Worm (Caenorhabditis elegans): ENCODE results near the gene Y53F4B.26.

Y53F4B.26 gene

ce11 chrII:15167340-15167739, 26.6 kb upstream of the Y53F4B.26 start, which contains the start of gene gst-28:
TSS of gene gst-28 (minus strand) at chrII:15167577.
- TF ChIP-seq madf-2 (tag; optimal IDR thresholded peaks at IDR 0.05) (no peak), fkh-6 (tag; optimal IDR thresholded peaks at IDR 0.05) (no peak), ceh-18 (tag; optimal IDR thresholded peaks at IDR 0.05) (no peak), nhr-232 (tag; optimal IDR thresholded peaks at IDR 0.05) (no peak), hlh-8 (tag; optimal IDR thresholded peaks at IDR 0.05) (no peak), hlh-30 (tag; optimal IDR thresholded peaks at IDR 0.05; ENCODE audit: insufficient read depth) (no peak), elt-2 (tag; optimal IDR thresholded peaks at IDR 0.05) (no peak), unc-42 (tag; optimal IDR thresholded peaks at IDR 0.05) (no peak), fax-1 (tag; optimal IDR thresholded peaks at IDR 0.05) (no peak), hlh-6 (tag; optimal IDR thresholded peaks at IDR 0.05) (no peak), gmeb-2 (tag; optimal IDR thresholded peaks at IDR 0.05) (no peak), sdc-2 (tag; optimal IDR thresholded peaks at IDR 0.05) (no peak), tbx-2 (tag; optimal IDR thresholded peaks at IDR 0.05) (no peak), ceh-14 (tag; optimal IDR thresholded peaks at IDR 0.05) (no peak), ztf-16 (tag; optimal IDR thresholded peaks at IDR 0.05) (no peak), K09A11.1 (tag; optimal IDR thresholded peaks at IDR 0.05; ENCODE audit: insufficient read depth) (no peak), nfya-1 (tag; optimal IDR thresholded peaks at IDR 0.05) (no peak), npax-4 (tag; optimal IDR thresholded peaks at IDR 0.05) (no peak), pax-1 (tag; optimal IDR thresholded peaks at IDR 0.05) (no peak)

ce11 chrII:15165681-15166235, 25.0 kb upstream of the Y53F4B.26 start, which contains the start of gene gst-27:
TSS of gene gst-27 (minus strand) at chrII:15165731.
- TF ChIP-seq rnt-1 (tag; optimal IDR thresholded peaks at IDR 0.05) (peak; percentile 82), odd-2 (tag; optimal IDR thresholded peaks at IDR 0.05) (peak; percentile 50), dmd-4 (tag; optimal IDR thresholded peaks at IDR 0.05; ENCODE audit: borderline replicate concordance) (peak; percentile 53), nfya-1 (tag; optimal IDR thresholded peaks at IDR 0.05) (peak; percentile 87), pha-2 (tag; optimal IDR thresholded peaks at IDR 0.05) (peak; percentile 54), ahr-1 (tag; optimal IDR thresholded peaks at IDR 0.05) (peak; percentile 63), sox-4 (tag; optimal IDR thresholded peaks at IDR 0.05) (peak; percentile 87), T23F11.4 (GFP tag; optimal IDR thresholded peaks at IDR 0.05) (peak; percentile 66), ttx-3 (tag; optimal IDR thresholded peaks at IDR 0.05) (peak; percentile 74), hlh-30 (tag; optimal IDR thresholded peaks at IDR 0.05; ENCODE audit: insufficient read depth) (peak; percentile 52), sox-2 (GFP tag; IDR thresholded peaks at IDR 0.05) (peak; percentile 74), pax-1 (tag; optimal IDR thresholded peaks at IDR 0.05) (no peak), unc-86 (tag; optimal IDR thresholded peaks at IDR 0.05) (peak; percentile 69), ama-1 (optimal IDR thresholded peaks at IDR 0.05) (no peak), pat-9 (tag; optimal IDR thresholded peaks at IDR 0.05) (peak; percentile 81), pag-3 (tag; optimal IDR thresholded peaks at IDR 0.05; ENCODE audit: borderline replicate concordance) (peak; percentile 34), gmeb-2 (tag; optimal IDR thresholded peaks at IDR 0.05) (peak; percentile 76), ceh-31 (tag; optimal IDR thresholded peaks at IDR 0.05) (peak; percentile 73), ztf-16 (tag; optimal IDR thresholded peaks at IDR 0.05) (peak; percentile 86), pros-1 (tag; optimal IDR thresholded peaks at IDR 0.05) (peak; percentile 57), K02D7.2 (tag; optimal IDR thresholded peaks at IDR 0.05) (peak; percentile 69), ets-4 (tag; optimal IDR thresholded peaks at IDR 0.05) (peak; percentile 58), hlh-8 (tag; optimal IDR thresholded peaks at IDR 0.05) (peak; percentile 68), hlh-6 (tag; optimal IDR thresholded peaks at IDR 0.05) (peak; percentile 86), hlh-15 (tag; optimal IDR thresholded peaks at IDR 0.05) (peak; percentile 9), lim-6 (tag; optimal IDR thresholded peaks at IDR 0.05) (peak; percentile 47), elt-2 (tag; optimal IDR thresholded peaks at IDR 0.05) (peak; percentile 84), sdc-2 (tag; optimal IDR thresholded peaks at IDR 0.05) (peak; percentile 74), F13H6.1 (tag; optimal IDR thresholded peaks at IDR 0.05) (peak; percentile 74), ceh-18 (tag; optimal IDR thresholded peaks at IDR 0.05) (peak; percentile 83), K09A11.1 (tag; optimal IDR thresholded peaks at IDR 0.05; ENCODE audit: insufficient read depth) (peak; percentile 61), nhr-232 (tag; optimal IDR thresholded peaks at IDR 0.05) (peak; percentile 74), ceh-22 (tag; optimal IDR thresholded peaks at IDR 0.05) (peak; percentile 23), fkh-6 (tag; optimal IDR thresholded peaks at IDR 0.05) (peak; percentile 79), unc-55 (GFP tag; optimal IDR thresholded peaks at IDR 0.05) (peak; percentile 18), unc-3 (GFP tag; conservative IDR thresholded peaks at IDR 0.05) (peak; percentile 52; the same call in 1 of the 2 replicates), unc-3 (tag; optimal IDR thresholded peaks at IDR 0.05) (peak; percentile 24), syd-9 (tag; optimal IDR thresholded peaks at IDR 0.05) (peak; percentile 75), ceh-14 (tag; optimal IDR thresholded peaks at IDR 0.05) (peak; percentile 59), ceh-19 (GFP tag; optimal IDR thresholded peaks at IDR 0.05) (peak; percentile 86), eyg-1 (tag; optimal IDR thresholded peaks at IDR 0.05) (peak; percentile 2), unc-42 (tag; optimal IDR thresholded peaks at IDR 0.05) (peak; percentile 59), fax-1 (tag; optimal IDR thresholded peaks at IDR 0.05) (peak; percentile 77), npax-4 (tag; optimal IDR thresholded peaks at IDR 0.05) (peak; percentile 62), ceh-24 (tag; optimal IDR thresholded peaks at IDR 0.05) (peak; percentile 55)

Measured in whole organism, late embryonic.